Fruit fly (Drosophila melanogaster) whole organism, embryonic: ENCODE measurements around the gene Kdsr.

Source experiments
- Abd-B ChIP-seq: fragments of 200-800 bp; sonication (Bioruptor generic); optimal IDR thresholded peaks from 2 replicates; lab custom pipeline; 2018; ENCODE audit warnings: missing biosample characterization, mild to moderate bottlenecking, missing genetic modification characterization, moderate library complexity
- Bgb ChIP-seq: fragments of 200-800 bp; sonication (Bioruptor generic); IDR thresholded peaks from 2 replicates; pipeline ENCODE4 v1.3.6; 2022; ENCODE audit warnings: missing biosample characterization, missing genetic modification characterization; ENCODE audit not compliant: partially characterized antibody
- CG10147 ChIP-seq: fragments of 200-800 bp; sonication (Bioruptor generic); optimal IDR thresholded peaks from 2 replicates; lab custom pipeline; 2019; ENCODE audit warnings: missing biosample characterization, mild to moderate bottlenecking, missing genetic modification characterization, moderate library complexity
- CG10267 ChIP-seq: fragments of 200-800 bp; sonication (Bioruptor generic); optimal IDR thresholded peaks from 2 replicates; lab custom pipeline; 2018; ENCODE audit warnings: missing biosample characterization, mild to moderate bottlenecking, missing genetic modification characterization, moderate library complexity
- CG10543 ChIP-seq: fragments of 200-800 bp; sonication (Bioruptor generic); optimal IDR thresholded peaks from 3 replicates; lab custom pipeline; 2017; ENCODE audit warnings: missing biosample characterization, mild to moderate bottlenecking, missing genetic modification characterization, moderate library complexity
- CG11560 ChIP-seq: fragments of 200-800 bp; sonication (Bioruptor generic); IDR thresholded peaks from 3 replicates; pipeline ENCODE4 v1.3.6; 2022; ENCODE audit warnings: missing biosample characterization, missing genetic modification characterization
- CG12769 ChIP-seq: fragments of 200-800 bp; sonication (Bioruptor generic); optimal IDR thresholded peaks from 2 replicates; lab custom pipeline; 2019; ENCODE audit warnings: missing biosample characterization, mild to moderate bottlenecking, missing genetic modification characterization, moderate library complexity
- CG14441 ChIP-seq: fragments of 200-800 bp; sonication (Bioruptor generic); IDR thresholded peaks from 2 replicates; pipeline ENCODE4 v1.3.6; 2022; ENCODE audit warnings: missing biosample characterization, missing genetic modification characterization
- CG1602 ChIP-seq: fragments of 200-800 bp; sonication (Bioruptor generic); optimal IDR thresholded peaks from 3 replicates; lab custom pipeline; 2016; ENCODE audit warnings: missing biosample characterization, missing genetic modification characterization
- CG16815 ChIP-seq: fragments of 200-800 bp; sonication (Bioruptor generic); optimal IDR thresholded peaks from 3 replicates; lab custom pipeline; 2017; ENCODE audit warnings: missing biosample characterization, mild to moderate bottlenecking, missing genetic modification characterization
- CG16863 ChIP-seq: fragments of 200-800 bp; sonication (Bioruptor generic); optimal IDR thresholded peaks from 3 replicates; lab custom pipeline; 2016; ENCODE audit warnings: missing biosample characterization, missing genetic modification characterization
- CG17186 ChIP-seq: fragments of 200-800 bp; sonication (Bioruptor generic); optimal IDR thresholded peaks from 3 replicates; lab custom pipeline; 2017; ENCODE audit warnings: missing biosample characterization, missing genetic modification reagents, missing genetic modification characterization
- CG1792 ChIP-seq: fragments of 200-800 bp; sonication (Bioruptor generic); optimal IDR thresholded peaks from 2 replicates; lab custom pipeline; 2016; ENCODE audit warnings: missing biosample characterization, missing genetic modification characterization
- CG30403 ChIP-seq: fragments of 200-800 bp; sonication (Bioruptor generic); optimal IDR thresholded peaks from 3 replicates; lab custom pipeline; 2016; ENCODE audit warnings: missing biosample characterization, missing genetic modification characterization
- CG30431 ChIP-seq: fragments of 200-800 bp; sonication (Bioruptor generic); optimal IDR thresholded peaks from 2 replicates; lab custom pipeline; 2017; ENCODE audit warnings: missing biosample characterization, missing genetic modification characterization
- CG31365 ChIP-seq: fragments of 200-800 bp; sonication (Bioruptor generic); optimal IDR thresholded peaks from 2 replicates; lab custom pipeline; 2018; ENCODE audit warnings: missing biosample characterization, mild to moderate bottlenecking, missing genetic modification characterization
- CG4404 ChIP-seq: fragments of 200-800 bp; sonication (Bioruptor generic); IDR thresholded peaks from 2 replicates; pipeline ENCODE4 v1.3.6; 2022; ENCODE audit warnings: missing biosample characterization, missing genetic modification characterization
- CG7963 ChIP-seq: fragments of 200-800 bp; sonication (Bioruptor generic); IDR thresholded peaks from 3 replicates; pipeline ENCODE4 v1.3.6; 2022; ENCODE audit warnings: missing biosample characterization, missing genetic modification characterization; ENCODE audit not compliant: partially characterized antibody
- CG8944 ChIP-seq: fragments of 200-800 bp; sonication (Bioruptor generic); optimal IDR thresholded peaks from 3 replicates; lab custom pipeline; 2016; ENCODE audit warnings: missing biosample characterization, missing genetic modification characterization
- CG9876 ChIP-seq: fragments of 200-800 bp; sonication (Bioruptor generic); optimal IDR thresholded peaks from 2 replicates; lab custom pipeline; 2016; ENCODE audit warnings: missing biosample characterization, missing genetic modification characterization
- CG9932 ChIP-seq: fragments of 200-800 bp; sonication (Bioruptor generic); IDR thresholded peaks from 2 replicates; pipeline ENCODE4 v1.3.6; 2022; ENCODE audit warnings: missing biosample characterization, missing genetic modification characterization
- CkIIα-i1 ChIP-seq: fragments of 200-800 bp; sonication (Bioruptor generic); IDR thresholded peaks from 2 replicates; pipeline ENCODE4 v1.3.6; 2022; ENCODE audit warnings: missing biosample characterization, missing genetic modification characterization
- Deaf1 ChIP-seq: fragments of 200-800 bp; optimal IDR thresholded peaks from 3 replicates; lab custom pipeline; 2019; ENCODE audit warnings: missing biosample characterization, mild to moderate bottlenecking, missing genetic modification characterization, moderate library complexity
- Dip2 ChIP-seq: fragments of 200-800 bp; sonication (Bioruptor generic); IDR thresholded peaks from 2 replicates; pipeline ENCODE4 v1.3.6; 2022; ENCODE audit warnings: missing biosample characterization, missing genetic modification characterization
- HHEX ChIP-seq: fragments of 200-800 bp; sonication (Bioruptor generic); optimal IDR thresholded peaks from 3 replicates; lab custom pipeline; 2017; ENCODE audit warnings: missing biosample characterization, mild to moderate bottlenecking, missing genetic modification characterization, missing genetic modification reagents
- Hey ChIP-seq: fragments of 200-800 bp; sonication (Bioruptor generic); optimal IDR thresholded peaks from 3 replicates; lab custom pipeline; 2018; ENCODE audit warnings: missing biosample characterization, mild to moderate bottlenecking, missing genetic modification characterization
- HmgD ChIP-seq: fragments of 200-800 bp; sonication (Bioruptor generic); optimal IDR thresholded peaks from 3 replicates; lab custom pipeline; 2016; ENCODE audit warnings: missing biosample characterization, missing genetic modification characterization
- Hmx ChIP-seq: fragments of 200-800 bp; sonication (Bioruptor generic); optimal IDR thresholded peaks from 2 replicates; lab custom pipeline; 2016; ENCODE audit warnings: missing biosample characterization, missing genetic modification characterization
- Myb ChIP-seq: fragments of 200-800 bp; sonication (Bioruptor generic); optimal IDR thresholded peaks from 2 replicates; lab custom pipeline; 2016; ENCODE audit warnings: missing biosample characterization, missing genetic modification characterization
- Neu2 ChIP-seq: fragments of 200-800 bp; sonication (Bioruptor generic); optimal IDR thresholded peaks from 3 replicates; lab custom pipeline; 2016; ENCODE audit warnings: missing biosample characterization, missing genetic modification characterization, borderline replicate concordance
- Nf-YB ChIP-seq: fragments of 200-800 bp; sonication (Bioruptor generic); optimal IDR thresholded peaks from 3 replicates; lab custom pipeline; 2019; ENCODE audit warnings: missing biosample characterization, mild to moderate bottlenecking, missing genetic modification characterization, moderate library complexity
- Optix ChIP-seq: fragments of 200-800 bp; sonication (Bioruptor generic); IDR thresholded peaks from 3 replicates; pipeline ENCODE4 v1.3.6; 2022; ENCODE audit warnings: missing biosample characterization, missing genetic modification characterization
- ac ChIP-seq: fragments of 200-800 bp; sonication (Bioruptor generic); optimal IDR thresholded peaks from 3 replicates; lab custom pipeline; 2017; ENCODE audit warnings: missing biosample characterization, mild to moderate bottlenecking, missing genetic modification characterization
- az2 ChIP-seq: fragments of 200-800 bp; sonication (Bioruptor generic); optimal IDR thresholded peaks from 3 replicates; lab custom pipeline; 2016; ENCODE audit warnings: missing biosample characterization, missing genetic modification characterization
- bigmax ChIP-seq: fragments of 200-800 bp; sonication (Bioruptor generic); optimal IDR thresholded peaks from 2 replicates; lab custom pipeline; 2018; ENCODE audit warnings: missing biosample characterization, mild to moderate bottlenecking, missing genetic modification characterization
- chn ChIP-seq: fragments of 200-800 bp; sonication (Bioruptor generic); optimal IDR thresholded peaks from 2 replicates; lab custom pipeline; 2016; ENCODE audit warnings: missing biosample characterization, missing genetic modification characterization
- danr ChIP-seq: fragments of 200-800 bp; sonication (Bioruptor generic); IDR thresholded peaks from 2 replicates; pipeline ENCODE4 v1.3.6; 2022; ENCODE audit warnings: missing biosample characterization, missing genetic modification characterization
- dati ChIP-seq: fragments of 200-800 bp; sonication (Bioruptor generic); IDR thresholded peaks from 2 replicates; pipeline ENCODE4 v1.3.6; 2022; ENCODE audit warnings: missing biosample characterization, missing genetic modification characterization
- disco-r ChIP-seq: fragments of 200-800 bp; sonication (Bioruptor generic); optimal IDR thresholded peaks from 2 replicates; lab custom pipeline; 2016; ENCODE audit warnings: missing biosample characterization, missing genetic modification characterization
- gcm2 ChIP-seq: fragments of 200-800 bp; sonication (Bioruptor generic); optimal IDR thresholded peaks from 2 replicates; lab custom pipeline; 2016; ENCODE audit warnings: missing biosample characterization, missing genetic modification characterization
- grn ChIP-seq: fragments of 200-800 bp; sonication (Bioruptor generic); optimal IDR thresholded peaks from 3 replicates; lab custom pipeline; 2017; ENCODE audit warnings: missing biosample characterization, missing genetic modification characterization
- gsb ChIP-seq: fragments of 200-800 bp; sonication (Bioruptor generic); IDR thresholded peaks from 2 replicates; pipeline ENCODE4 v1.3.6; 2022; ENCODE audit warnings: missing biosample characterization, missing genetic modification characterization
- lola ChIP-seq, 3 experiments: fragments of >200 bp in 2 of 3; fragments of 200-800 bp in 1 of 3; sonication (Bioruptor generic) in 1 of 3; optimal IDR thresholded peaks; 2 replicates each; lab custom pipeline; 2017 to 2019; ENCODE audit warnings: missing biosample characterization in 3 of 3, missing genetic modification characterization in 3 of 3, mild to moderate bottlenecking in 1 of 3, moderate library complexity in 1 of 3
- mld ChIP-seq: fragments of 200-800 bp; sonication (Bioruptor generic); IDR thresholded peaks from 3 replicates; pipeline ENCODE4 v1.3.6; 2022; ENCODE audit warnings: missing biosample characterization, missing genetic modification characterization; ENCODE audit not compliant: partially characterized antibody
- pfk ChIP-seq: fragments of 200-800 bp; sonication (Bioruptor generic); optimal IDR thresholded peaks from 2 replicates; lab custom pipeline; 2018; ENCODE audit warnings: missing biosample characterization, mild to moderate bottlenecking, missing genetic modification characterization, moderate library complexity
- pho ChIP-seq: fragments of 200-800 bp; sonication (Bioruptor generic); optimal IDR thresholded peaks from 2 replicates; lab custom pipeline; 2016; ENCODE audit warnings: missing biosample characterization, missing genetic modification characterization
- psq ChIP-seq: fragments of 200-800 bp; sonication (Bioruptor generic); optimal IDR thresholded peaks from 2 replicates; lab custom pipeline; 2017; ENCODE audit warnings: missing biosample characterization, missing genetic modification characterization
- repo ChIP-seq: fragments of 200-800 bp; sonication (Bioruptor generic); optimal IDR thresholded peaks from 2 replicates; lab custom pipeline; 2016; ENCODE audit warnings: missing biosample characterization, missing genetic modification characterization
- sug ChIP-seq: fragments of 200-800 bp; optimal IDR thresholded peaks from 2 replicates; lab custom pipeline; 2019; ENCODE audit warnings: missing biosample characterization, mild to moderate bottlenecking, missing genetic modification characterization, moderate library complexity

Kdsr gene

dm6 chr3R:25232271-25232989 lies 29.9 kb downstream of the Kdsr start, which contains the start of gene Cad96Cb (continued):
- TF ChIP-seq CG30403 (GFP tag; lab: Kevin White, UChicago) = peak; percentile 92
- peak; percentile 54 for TF ChIP-seq Myb
- no peak for TF ChIP-seq mld (GFP tag; lab: Robert Waterston, UW)
- peak; percentile 67 for TF ChIP-seq Nf-YB
- peak; percentile 74 for TF ChIP-seq HHEX (GFP tag; lab: Kevin White, UChicago)
- TF ChIP-seq Neu2 (GFP tag; lab: Kevin White, UChicago) = no peak
- TF ChIP-seq CG14441 = 0 out of 2 replicates have a peak, but pooled peaks have one; percentile 11
- no peak for TF ChIP-seq psq (GFP tag; lab: Kevin White, UChicago)
- no peak for TF ChIP-seq Optix (GFP tag; lab: Robert Waterston, UW)
- TF ChIP-seq az2 (GFP tag; lab: Kevin White, UChicago) = peak; percentile 85
- TF ChIP-seq CG10543 (GFP tag; lab: Kevin White, UChicago) = no peak
- peak; percentile 73 for TF ChIP-seq CG1602 (GFP tag; lab: Kevin White, UChicago)
- TF ChIP-seq Hey (tag; lab: Kevin White, UChicago) = no peak
- peak; percentile 34 for TF ChIP-seq Hmx
- peak; percentile 27 for TF ChIP-seq CG9876 (GFP tag; lab: Kevin White, UChicago)
- TF ChIP-seq CG16815 (GFP tag; lab: Kevin White, UChicago) = peak; percentile 79
- no peak for TF ChIP-seq bigmax (GFP tag; lab: Kevin White, UChicago)
- no peak for TF ChIP-seq CG9932
- TF ChIP-seq Bgb = no peak
- TF ChIP-seq CG7963 (GFP tag; lab: Robert Waterston, UW) = 0 out of 3 replicates have a peak, but pooled peaks have one; percentile 34
- TF ChIP-seq pho (GFP tag; lab: Kevin White, UChicago) = peak; percentile 63
- no peak for TF ChIP-seq gcm2 (GFP tag; lab: Kevin White, UChicago)
- TF ChIP-seq CG10267 = peak; percentile 84
- TF ChIP-seq CkIIα-i1 (GFP tag; lab: Robert Waterston, UW) = no peak
- TF ChIP-seq CG17186 = peak; percentile 56
- TF ChIP-seq sug = no peak
- no peak for TF ChIP-seq Deaf1 (tag; lab: Kevin White, UChicago)
- peak; percentile 77 for TF ChIP-seq CG10147 (GFP tag; lab: Kevin White, UChicago)
- no peak for TF ChIP-seq CG31365 (tag; lab: Kevin White, UChicago)
- TF ChIP-seq danr = peak; percentile 44; the same call in 1 of the 2 replicates
- peak; percentile 0 for TF ChIP-seq grn (GFP tag; lab: Kevin White, UChicago)
- peak; percentile 73 for TF ChIP-seq disco-r (GFP tag; lab: Kevin White, UChicago)
- peak; percentile 63 for TF ChIP-seq CG1792 (GFP tag; lab: Kevin White, UChicago)
- TF ChIP-seq CG11560 (tag; lab: Robert Waterston, UW) = no peak
- no peak for TF ChIP-seq gsb (GFP tag; lab: Robert Waterston, UW)
- no peak for TF ChIP-seq pfk
- peak; percentile 77 for TF ChIP-seq Abd-B (GFP tag; lab: Kevin White, UChicago)
- peak; percentile 25 for TF ChIP-seq repo
- TF ChIP-seq HmgD (GFP tag; lab: Kevin White, UChicago) = peak; percentile 28
- peak; percentile 43 for TF ChIP-seq ac
- TF ChIP-seq CG30431 (GFP tag; lab: Kevin White, UChicago) = peak; percentile 68
- TF ChIP-seq CG4404 = peak; percentile 49
- TF ChIP-seq CG8944 = peak; percentile 75
- TF ChIP-seq CG12769 (tag; lab: Kevin White, UChicago) = no peak
- TF ChIP-seq dati (GFP tag; lab: Robert Waterston, UW) = no peak
- peak in 1 of 3 experiments; percentile 94 for TF ChIP-seq lola (GFP tag; optimal IDR thresholded peaks at IDR 0.05; lab: Kevin White, UChicago)
- peak; percentile 65 for TF ChIP-seq chn
- peak; percentile 82 for TF ChIP-seq CG16863 (GFP tag; lab: Kevin White, UChicago)
- no peak for TF ChIP-seq Dip2 (GFP tag; lab: Robert Waterston, UW)
